Worm (Caenorhabditis elegans): ENCODE measurements around the gene pax-2.
A peak's percentile ranks its signal among the peaks of the same experiment; 100 is the strongest.

Gene pax-2

ce11 chrIV:4184767-4185166 lies 19.4 kb downstream of the pax-2 start (continued):
- peak; percentile 98 for TF ChIP-seq nfyb-1 (GFP tag; IDR thresholded peaks at IDR 0.05)
- peak; percentile 80 for TF ChIP-seq ztf-6 (GFP tag; IDR thresholded peaks at IDR 0.05)
- peak; percentile 81 for TF ChIP-seq let-526 (GFP tag; IDR thresholded peaks at IDR 0.05)

- TF ChIP-seq mcd-1 (GFP tag; IDR thresholded peaks at IDR 0.05) (peak; percentile 71), attf-3 (GFP tag; conservative IDR thresholded peaks at IDR 0.05) (0 out of 2 replicates have a peak, but pooled peaks have one; percentile 12), hmg-1.2 (GFP tag; IDR thresholded peaks at IDR 0.05) (peak; percentile 52; the same call in 1 of the 2 replicates)
Observed at ce11 chrIV:4180032-4180431, 24.1 kb downstream of the pax-2 start.

- TF ChIP-seq ztf-3 (GFP tag; optimal IDR thresholded peaks at IDR 0.05) (no peak), zfh-2 (GFP tag; conservative IDR thresholded peaks at IDR 0.05) (no peak), ztf-26 (tag; optimal IDR thresholded peaks at IDR 0.05) (no peak), B0336.3 (GFP tag; IDR thresholded peaks at IDR 0.05) (0 out of 2 replicates have a peak, but pooled peaks have one; percentile 19), hlh-12 (tag; optimal IDR thresholded peaks at IDR 0.05) (no peak), mcd-1 (GFP tag; IDR thresholded peaks at IDR 0.05) (0 out of 2 replicates have a peak, but pooled peaks have one; percentile 6), lin-26 (GFP tag; IDR thresholded peaks at IDR 0.05) (0 out of 2 replicates have a peak, but pooled peaks have one; percentile 16)
Observed at ce11 chrIV:4178424-4178823, 25.8 kb downstream of the pax-2 start, which contains the start of gene tsen-34. tsen-34 (plus strand) TSS chrIV:4178457.

ce11 chrIV:4177560-4177959 lies 26.6 kb downstream of the pax-2 start:
- TF ChIP-seq attf-3 (GFP tag; conservative IDR thresholded peaks at IDR 0.05) (peak; percentile 28; the same call in 1 of the 2 replicates), lin-54 (GFP tag; optimal IDR thresholded peaks at IDR 0.05) (no peak)

- TF ChIP-seq D2030.7 (GFP tag; IDR thresholded peaks at IDR 0.05), result peak; percentile 32; the same call in 1 of the 2 replicates
- no peak for TF ChIP-seq somi-1 (GFP tag; optimal IDR thresholded peaks at IDR 0.05)
- peak; percentile 83 for TF ChIP-seq lin-54 (GFP tag; optimal IDR thresholded peaks at IDR 0.05)
- no peak for TF ChIP-seq cebp-2 (GFP tag; IDR thresholded peaks at IDR 0.05)
- TF ChIP-seq ztf-18 (tag; optimal IDR thresholded peaks at IDR 0.05), result no peak
- TF ChIP-seq mxl-1 (tag; optimal IDR thresholded peaks at IDR 0.05), result no peak
- TF ChIP-seq sea-2 (GFP tag; IDR thresholded peaks at IDR 0.05), result no peak
- TF ChIP-seq ztf-6 (GFP tag; IDR thresholded peaks at IDR 0.05), result no peak
- TF ChIP-seq Y53F4B.3 (GFP tag; IDR thresholded peaks at IDR 0.05), result no peak
- TF ChIP-seq efl-1 (GFP tag; optimal IDR thresholded peaks at IDR 0.05), result peak; percentile 32
- peak; percentile 30; the same call in 1 of the 2 replicates for TF ChIP-seq madf-6 (GFP tag; IDR thresholded peaks at IDR 0.05)
- no peak for TF ChIP-seq egl-18 (GFP tag; IDR thresholded peaks at IDR 0.05)
- no peak for TF ChIP-seq ceh-27 (GFP tag; optimal IDR thresholded peaks at IDR 0.05)
- TF ChIP-seq pbrm-1 (GFP tag; IDR thresholded peaks at IDR 0.05), result no peak
- TF ChIP-seq bed-1 (GFP tag; IDR thresholded peaks at IDR 0.05), result no peak
- peak; percentile 43 for TF ChIP-seq lsl-1 (GFP tag; optimal IDR thresholded peaks at IDR 0.05)
- peak; percentile 90 for TF ChIP-seq attf-3 (GFP tag; conservative IDR thresholded peaks at IDR 0.05)
- 0 out of 2 replicates have a peak, but pooled peaks have one; percentile 12 for TF ChIP-seq mcd-1 (GFP tag; IDR thresholded peaks at IDR 0.05)
- no peak for TF ChIP-seq sptf-2 (GFP tag; optimal IDR thresholded peaks at IDR 0.05)
- TF ChIP-seq B0261.1 (tag; optimal IDR thresholded peaks at IDR 0.05), result no peak
- no peak for TF ChIP-seq snpc-1.1 (tag; optimal IDR thresholded peaks at IDR 0.05; ENCODE audit: insufficient read depth)
- no peak for TF ChIP-seq Y95B8A.8 (GFP tag; IDR thresholded peaks at IDR 0.05)
- TF ChIP-seq F49E8.2 (tag; optimal IDR thresholded peaks at IDR 0.05; ENCODE audit: insufficient read depth), result peak; percentile 50
- no peak for TF ChIP-seq chd-7 (tag; optimal IDR thresholded peaks at IDR 0.05)
- TF ChIP-seq F57C9.4 (tag; optimal IDR thresholded peaks at IDR 0.05), result no peak
- no peak for TF ChIP-seq hsf-1 (GFP tag; IDR thresholded peaks at IDR 0.05)
- 0 out of 2 replicates have a peak, but pooled peaks have one; percentile 36 for TF ChIP-seq dox-1 (GFP tag; IDR thresholded peaks at IDR 0.05)
- TF ChIP-seq hlh-12 (tag; optimal IDR thresholded peaks at IDR 0.05), result no peak
- TF ChIP-seq ama-1 (optimal IDR thresholded peaks at IDR 0.05), result no peak
- TF ChIP-seq ama-1 (GFP tag; optimal IDR thresholded peaks at IDR 0.05), result no peak
- no peak for TF ChIP-seq ceh-91 (GFP tag; IDR thresholded peaks at IDR 0.05)
- TF ChIP-seq atf-7 (tag; optimal IDR thresholded peaks at IDR 0.05), result no peak
- TF ChIP-seq Y53G8AR.9 (GFP tag; conservative IDR thresholded peaks at IDR 0.05), result no peak
Observed at ce11 chrIV:4176659-4177058, 27.5 kb downstream of the pax-2 start.

All from whole organism, young adult.